Worm (Caenorhabditis elegans) whole organism, late embryonic: ENCODE results near the gene F10E7.5.

Experiments used
- C38D4.7 ChIP-seq: fragments of 200-800 bp; sonication (Bioruptor generic); optimal IDR thresholded peaks from 2 replicates; lab custom pipeline; 2018; ENCODE audit warnings: mild to moderate bottlenecking, missing genetic modification characterization, moderate library complexity, missing compliant biosample characterization
- F13H6.1 ChIP-seq: sonication (generic microtip); optimal IDR thresholded peaks from 2 replicates; lab custom pipeline; 2016; ENCODE audit warnings: missing genetic modification characterization, missing compliant biosample characterization
- K02D7.2 ChIP-seq: sonication (generic microtip); optimal IDR thresholded peaks from 2 replicates; lab custom pipeline; 2017; ENCODE audit warnings: mild to moderate bottlenecking, missing genetic modification characterization, missing compliant biosample characterization
- K09A11.1 ChIP-seq: sonication (generic microtip); optimal IDR thresholded peaks from 2 replicates; lab custom pipeline; 2017; ENCODE audit warnings: antibody characterized with exemption, mild to moderate bottlenecking, missing genetic modification characterization, missing compliant biosample characterization; ENCODE audit not compliant: insufficient read depth
- T23F11.4 ChIP-seq: fragments of 200-800 bp; sonication (Bioruptor generic); optimal IDR thresholded peaks from 2 replicates; lab custom pipeline; 2018; ENCODE audit warnings: mild to moderate bottlenecking, missing genetic modification characterization, missing compliant biosample characterization
- Y22D7AL.16 ChIP-seq: sonication (generic microtip); optimal IDR thresholded peaks from 2 replicates; lab custom pipeline; 2016; ENCODE audit warnings: missing genetic modification characterization, missing compliant biosample characterization
- ahr-1 ChIP-seq: sonication (generic microtip); optimal IDR thresholded peaks from 2 replicates; lab custom pipeline; 2016; ENCODE audit warnings: missing genetic modification characterization, missing compliant biosample characterization
- ama-1 ChIP-seq: fragments of 150-350 bp; optimal IDR thresholded peaks from 2 replicates; lab custom pipeline; 2014
- ceh-19 ChIP-seq: fragments of 200-800 bp; sonication (Bioruptor generic); optimal IDR thresholded peaks from 2 replicates; lab custom pipeline; 2018; ENCODE audit warnings: mild to moderate bottlenecking, missing genetic modification characterization, missing compliant biosample characterization
- ceh-22 ChIP-seq: sonication (generic microtip); optimal IDR thresholded peaks from 2 replicates; lab custom pipeline; 2017; ENCODE audit warnings: missing biosample characterization, missing genetic modification characterization
- ceh-30 ChIP-seq: fragments of 150-350 bp; optimal IDR thresholded peaks from 2 replicates; lab custom pipeline; 2014; ENCODE audit warnings: missing biosample characterization, missing genetic modification characterization
- ceh-31 ChIP-seq: sonication (generic microtip); optimal IDR thresholded peaks from 2 replicates; lab custom pipeline; 2016; ENCODE audit warnings: missing genetic modification characterization, missing compliant biosample characterization
- ceh-34 ChIP-seq: sonication (generic microtip); optimal IDR thresholded peaks from 2 replicates; lab custom pipeline; 2016; ENCODE audit warnings: mild to moderate bottlenecking, missing genetic modification characterization, missing compliant biosample characterization
- ceh-45 ChIP-seq: fragments of 200-800 bp; sonication (Bioruptor generic); IDR thresholded peaks from 2 replicates; pipeline ENCODE4 v1.3.6; 2022; ENCODE audit warnings: missing genetic modification reagents, missing genetic modification characterization, missing compliant biosample characterization
- ceh-6 ChIP-seq: fragments of 200-800 bp; sonication (Bioruptor generic); optimal IDR thresholded peaks from 2 replicates; lab custom pipeline; 2018; ENCODE audit warnings: mild to moderate bottlenecking, missing genetic modification characterization, missing compliant biosample characterization
- ceh-9 ChIP-seq: sonication (generic microtip); optimal IDR thresholded peaks from 2 replicates; lab custom pipeline; 2016; ENCODE audit warnings: mild to moderate bottlenecking, missing genetic modification characterization, inconsistent platforms, missing compliant biosample characterization
- dve-1 ChIP-seq: sonication (generic microtip); optimal IDR thresholded peaks from 2 replicates; lab custom pipeline; 2017; ENCODE audit warnings: antibody characterized with exemption, mild to moderate bottlenecking, missing genetic modification characterization, missing compliant biosample characterization
- elt-4 ChIP-seq: sonication (generic microtip); optimal IDR thresholded peaks from 2 replicates; lab custom pipeline; 2016; ENCODE audit warnings: missing genetic modification characterization, missing compliant biosample characterization
- ets-4 ChIP-seq: sonication (generic microtip); optimal IDR thresholded peaks from 2 replicates; lab custom pipeline; 2016; ENCODE audit warnings: missing genetic modification characterization, missing compliant biosample characterization
- eyg-1 ChIP-seq: sonication (generic microtip); optimal IDR thresholded peaks from 2 replicates; lab custom pipeline; 2016; ENCODE audit warnings: missing genotype, missing genetic modification characterization, missing compliant biosample characterization
- fax-1 ChIP-seq: sonication (generic microtip); optimal IDR thresholded peaks from 2 replicates; lab custom pipeline; 2016; ENCODE audit warnings: missing genotype, missing genetic modification characterization, missing compliant biosample characterization
- fkh-10 ChIP-seq: fragments of 150-350 bp; optimal IDR thresholded peaks from 2 replicates; lab custom pipeline; 2014; ENCODE audit warnings: missing biosample characterization, missing genetic modification reagents, missing genetic modification characterization
- fkh-6 ChIP-seq: sonication (generic microtip); optimal IDR thresholded peaks from 2 replicates; lab custom pipeline; 2016; ENCODE audit warnings: missing genetic modification characterization, missing compliant biosample characterization
- gmeb-2 ChIP-seq: sonication (generic microtip); optimal IDR thresholded peaks from 2 replicates; lab custom pipeline; 2016; ENCODE audit warnings: missing genetic modification characterization, inconsistent platforms, missing compliant biosample characterization
- hlh-13 ChIP-seq: fragments of 200-800 bp; sonication (Bioruptor generic); optimal IDR thresholded peaks from 2 replicates; lab custom pipeline; 2018; ENCODE audit warnings: mild to moderate bottlenecking, missing genetic modification characterization, missing compliant biosample characterization
- hlh-6 ChIP-seq: sonication (generic microtip); optimal IDR thresholded peaks from 2 replicates; lab custom pipeline; 2016; ENCODE audit warnings: missing genotype, missing genetic modification characterization, missing compliant biosample characterization
- hlh-8 ChIP-seq: sonication (generic microtip); optimal IDR thresholded peaks from 2 replicates; lab custom pipeline; 2016; ENCODE audit warnings: missing genotype, missing genetic modification characterization, missing compliant biosample characterization
- lim-6 ChIP-seq: sonication (generic microtip); optimal IDR thresholded peaks from 2 replicates; lab custom pipeline; 2016; ENCODE audit warnings: missing genetic modification characterization, missing compliant biosample characterization
- madf-2 ChIP-seq: sonication (generic microtip); optimal IDR thresholded peaks from 2 replicates; lab custom pipeline; 2017; ENCODE audit warnings: missing genetic modification characterization, missing compliant biosample characterization
- mec-3 ChIP-seq: sonication (generic microtip); optimal IDR thresholded peaks from 2 replicates; lab custom pipeline; 2016; ENCODE audit warnings: borderline replicate concordance, missing genetic modification characterization, missing compliant biosample characterization
- nfya-1 ChIP-seq: sonication (generic microtip); optimal IDR thresholded peaks from 2 replicates; lab custom pipeline; 2017; ENCODE audit warnings: missing genetic modification characterization, mild to moderate bottlenecking, missing compliant biosample characterization, antibody characterized with exemption, moderate library complexity
- npax-4 ChIP-seq: sonication (generic microtip); optimal IDR thresholded peaks from 2 replicates; lab custom pipeline; 2016; ENCODE audit warnings: missing genetic modification characterization, missing compliant biosample characterization
- pag-3 ChIP-seq: sonication (generic microtip); optimal IDR thresholded peaks from 2 replicates; lab custom pipeline; 2016; ENCODE audit warnings: missing compliant biosample characterization, missing genetic modification characterization, borderline replicate concordance
- pax-1 ChIP-seq: fragments of 150-350 bp; optimal IDR thresholded peaks from 2 replicates; lab custom pipeline; 2014; ENCODE audit warnings: missing biosample characterization, missing genetic modification characterization
- pha-2 ChIP-seq: sonication (generic microtip); optimal IDR thresholded peaks from 2 replicates; lab custom pipeline; 2017; ENCODE audit warnings: mild to moderate bottlenecking, missing genetic modification characterization, missing compliant biosample characterization
- pqm-1 ChIP-seq: sonication (generic microtip); optimal IDR thresholded peaks from 2 replicates; lab custom pipeline; 2016; ENCODE audit warnings: missing genetic modification characterization, missing compliant biosample characterization
- ref-2 ChIP-seq: sonication (generic microtip); optimal IDR thresholded peaks from 2 replicates; lab custom pipeline; 2016; ENCODE audit warnings: missing genetic modification characterization, missing compliant biosample characterization
- rnt-1 ChIP-seq: sonication (generic microtip); optimal IDR thresholded peaks from 2 replicates; lab custom pipeline; 2016; ENCODE audit warnings: missing genetic modification characterization, missing compliant biosample characterization
- sdc-2 ChIP-seq: sonication (generic microtip); optimal IDR thresholded peaks from 2 replicates; lab custom pipeline; 2016; ENCODE audit warnings: missing genotype, missing genetic modification characterization, missing compliant biosample characterization
- sox-2 ChIP-seq: fragments of 200-800 bp; sonication (Bioruptor generic); IDR thresholded peaks from 2 replicates; pipeline ENCODE4 v1.3.6; 2022; ENCODE audit warnings: missing genetic modification reagents, missing genetic modification characterization, missing compliant biosample characterization
- sox-4 ChIP-seq: sonication (generic microtip); optimal IDR thresholded peaks from 2 replicates; lab custom pipeline; 2017; ENCODE audit warnings: mild to moderate bottlenecking, missing genetic modification characterization, inconsistent platforms, missing compliant biosample characterization
- syd-9 ChIP-seq: sonication (generic microtip); optimal IDR thresholded peaks from 2 replicates; lab custom pipeline; 2016; ENCODE audit warnings: mild to moderate bottlenecking, missing genetic modification characterization, moderate library complexity, missing compliant biosample characterization
- tbx-2 ChIP-seq: sonication (generic microtip); optimal IDR thresholded peaks from 2 replicates; lab custom pipeline; 2016; ENCODE audit warnings: missing genetic modification characterization, missing compliant biosample characterization
- tbx-7 ChIP-seq: sonication (generic microtip); optimal IDR thresholded peaks from 2 replicates; lab custom pipeline; 2016; ENCODE audit warnings: missing genotype, missing genetic modification characterization, missing compliant biosample characterization
- ttx-3 ChIP-seq: sonication (generic microtip); optimal IDR thresholded peaks from 2 replicates; lab custom pipeline; 2016; ENCODE audit warnings: missing genetic modification reagents, missing genetic modification characterization, missing compliant biosample characterization
- unc-3 ChIP-seq, 2 experiments: fragments of 200-800 bp in 1 of 2; sonication (Bioruptor generic) in 1 of 2; sonication (generic microtip) in 1 of 2; conservative IDR thresholded peaks in 1 of 2; optimal IDR thresholded peaks in 1 of 2; 2 replicates each; pipeline versions ENCODE4 v1.3.6 to Lab custom; 2016 to 2022; ENCODE audit warnings: missing compliant biosample characterization in 2 of 2, missing genetic modification characterization in 2 of 2, missing genetic modification reagents in 1 of 2
- unc-55 ChIP-seq: sonication (generic microtip); optimal IDR thresholded peaks from 2 replicates; lab custom pipeline; 2017; ENCODE audit warnings: missing biosample characterization, missing genetic modification reagents, missing genetic modification characterization
- unc-86 ChIP-seq: sonication (generic microtip); optimal IDR thresholded peaks from 2 replicates; lab custom pipeline; 2016; ENCODE audit warnings: missing genetic modification characterization, missing compliant biosample characterization
- zip-5 ChIP-seq: sonication (generic microtip); optimal IDR thresholded peaks from 2 replicates; lab custom pipeline; 2016; ENCODE audit warnings: missing genetic modification characterization, missing compliant biosample characterization

Gene F10E7.5

DNA sequence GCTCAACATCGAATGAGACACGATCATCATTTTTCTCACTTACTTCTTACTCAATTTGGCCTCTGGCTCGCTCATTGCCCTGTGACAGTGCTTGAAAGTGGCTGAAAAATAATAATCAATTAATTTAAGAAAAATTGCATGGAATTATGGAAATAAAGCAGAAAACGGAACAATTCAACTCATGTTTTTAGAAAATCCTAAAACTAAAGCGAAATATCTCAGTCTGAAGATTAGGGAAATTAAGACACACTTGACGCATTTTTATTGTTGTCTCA lies 39.5 kb upstream of the F10E7.5 start, which contains the start of gene kars-1:
Gene kars-1 (minus strand): TSS at position 101 of the 275 bp plus-strand sequence.
- no peak for TF ChIP-seq ama-1 (lab: Kevin White, UChicago)
- TF ChIP-seq, all 69 proteins: peak for 0

DNA sequence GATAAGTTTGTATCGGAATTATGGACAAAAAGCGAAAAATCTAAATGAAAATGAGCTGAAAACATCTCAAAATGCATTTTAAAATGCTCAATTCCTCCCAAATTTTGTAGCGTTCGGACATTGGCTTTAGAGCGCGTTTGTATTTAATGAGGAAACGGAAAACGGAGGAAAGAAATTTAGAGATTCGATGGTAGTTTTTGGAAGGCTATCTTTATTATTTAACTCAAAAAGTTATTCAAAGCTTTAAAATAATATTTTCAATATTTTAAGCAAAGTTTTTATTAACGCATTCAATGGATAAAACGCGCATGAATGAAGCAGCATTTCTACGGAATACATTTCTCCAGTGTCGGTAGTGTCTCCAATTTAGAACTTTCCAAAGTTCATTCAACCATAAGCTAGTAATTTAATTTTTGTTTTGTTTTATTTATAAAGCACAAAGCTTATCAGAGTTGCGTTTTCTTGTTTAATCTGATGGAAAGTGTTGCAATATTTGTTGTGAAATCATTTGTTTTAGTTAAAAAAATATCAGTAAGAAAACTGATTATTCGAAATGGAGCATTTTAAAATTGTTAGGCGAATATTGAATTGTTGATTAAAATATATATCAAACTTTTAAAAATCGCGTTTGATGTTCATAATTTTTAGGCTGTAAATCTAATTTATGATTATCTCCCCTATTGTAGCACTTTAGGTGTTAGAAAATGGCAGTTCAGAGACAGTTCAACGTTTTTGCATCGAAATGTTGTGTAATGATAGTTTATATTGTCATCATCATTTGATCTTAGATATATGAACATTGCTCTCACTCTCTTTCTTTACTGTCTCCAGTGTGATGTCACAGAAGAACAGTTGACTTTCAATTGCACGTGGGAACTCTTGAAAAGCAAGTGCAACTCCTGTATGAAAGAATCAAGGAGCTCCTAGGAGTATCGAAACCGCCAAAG lies 38.9 kb upstream of the F10E7.5 start:
- TF ChIP-seq sox-4 (no peak), pha-2 (tag; lab: Kevin White, UChicago) (no peak), ahr-1 (tag; lab: Kevin White, UChicago) (peak; percentile 69), pax-1 (tag; lab: Kevin White, UChicago) (no peak), ref-2 (peak; percentile 68), ceh-34 (tag; lab: Kevin White, UChicago) (no peak), ceh-9 (tag; lab: Kevin White, UChicago) (no peak), Y22D7AL.16 (tag; lab: Kevin White, UChicago) (no peak), fkh-6 (peak; percentile 7), elt-4 (tag; lab: Kevin White, UChicago) (no peak), ceh-30 (no peak), pqm-1 (tag; lab: Kevin White, UChicago) (no peak), syd-9 (tag; lab: Kevin White, UChicago) (peak; percentile 51), tbx-2 (peak; percentile 76), unc-3 (GFP tag; conservative IDR thresholded peaks at IDR 0.05; lab: Robert Waterston, UW) (no peak), unc-3 (tag; optimal IDR thresholded peaks at IDR 0.05; lab: Kevin White, UChicago) (no peak), ceh-31 (peak; percentile 97), unc-55 (GFP tag; lab: Kevin White, UChicago) (no peak), ceh-6 (GFP tag; lab: Kevin White, UChicago) (no peak), T23F11.4 (no peak), mec-3 (no peak), C38D4.7 (GFP tag; lab: Kevin White, UChicago) (no peak), unc-86 (peak; percentile 5), hlh-13 (GFP tag; lab: Kevin White, UChicago) (no peak), npax-4 (no peak), ceh-45 (no peak), ceh-19 (GFP tag; lab: Kevin White, UChicago) (no peak), hlh-6 (no peak), fax-1 (tag; lab: Kevin White, UChicago) (peak; percentile 83), sox-2 (GFP tag; lab: Robert Waterston, UW) (no peak), ceh-22 (tag; lab: Kevin White, UChicago) (no peak), gmeb-2 (no peak), lim-6 (tag; lab: Kevin White, UChicago) (no peak), pag-3 (tag; lab: Kevin White, UChicago) (no peak), ttx-3 (tag; lab: Kevin White, UChicago) (no peak), zip-5 (peak; percentile 89), tbx-7 (tag; lab: Kevin White, UChicago) (peak; percentile 81), ets-4 (tag; lab: Kevin White, UChicago) (peak; percentile 84), F13H6.1 (peak; percentile 61), K02D7.2 (no peak), rnt-1 (tag; lab: Kevin White, UChicago) (peak; percentile 82), dve-1 (tag; lab: Kevin White, UChicago) (no peak), eyg-1 (tag; lab: Kevin White, UChicago) (no peak), hlh-8 (tag; lab: Kevin White, UChicago) (peak; percentile 59), K09A11.1 (no peak), sdc-2 (tag; lab: Kevin White, UChicago) (no peak), ama-1 (lab: Kevin White, UChicago) (no peak), fkh-10 (GFP tag; lab: Kevin White, UChicago) (no peak), nfya-1 (tag; lab: Kevin White, UChicago) (peak; percentile 39), madf-2 (no peak)
